Worm (Caenorhabditis elegans) whole organism, early embryonic: ENCODE data around the gene C29E4.10.

Experiments
- ama-1 ChIP-seq: fragments of 150-350 bp; optimal IDR thresholded peaks from 2 replicates; lab custom pipeline; 2014
- hmg-4 ChIP-seq: fragments of 200-800 bp; sonication (Bioruptor generic); optimal IDR thresholded peaks from 2 replicates; lab custom pipeline; 2018; ENCODE audit warnings: mild to moderate bottlenecking, missing genetic modification characterization, missing compliant biosample characterization
- scrt-1 ChIP-seq: fragments of 200-800 bp; sonication (Bioruptor generic); IDR thresholded peaks from 2 replicates; pipeline ENCODE4 v1.3.6; 2022; ENCODE audit warnings: missing genetic modification characterization, missing compliant biosample characterization
- tbx-11 ChIP-seq: fragments of 200-800 bp; sonication (Bioruptor generic); IDR thresholded peaks from 2 replicates; pipeline ENCODE4 v1.3.6; 2022; ENCODE audit warnings: missing genetic modification characterization, missing compliant biosample characterization

ce11 chrIII:7941417-7941816, 3.8 kb downstream of the C29E4.10 start, which contains the start of gene kle-2:
- TF ChIP-seq ama-1 (lab: Kevin White, UChicago) (no peak), hmg-4 (GFP tag; lab: Kevin White, UChicago) (no peak), tbx-11 (GFP tag; lab: Robert Waterston, UW) (no peak), scrt-1 (GFP tag; lab: Robert Waterston, UW) (no peak)
